Worm (Caenorhabditis elegans): Measurements from ENCODE around the gene cash-1.

DNA sequence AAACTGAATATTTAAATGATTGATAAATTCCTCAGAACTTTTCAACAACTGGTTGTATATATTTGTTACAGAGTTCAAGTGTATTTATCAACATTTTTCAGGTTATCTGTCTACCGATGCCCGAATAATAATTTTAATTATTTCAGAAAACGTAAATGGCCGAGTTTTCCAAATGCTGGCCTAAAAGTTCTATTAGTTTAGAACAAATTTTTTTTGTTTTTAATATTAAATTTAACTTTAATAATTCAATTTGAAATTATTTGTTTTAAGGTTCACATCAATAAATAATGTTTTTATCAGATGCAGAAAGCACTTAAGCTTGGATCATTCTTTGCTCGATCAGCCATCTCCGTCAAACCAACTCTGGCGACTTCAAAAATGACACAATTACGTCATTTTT is 47.7 kb upstream of the cash-1 start, which contains the start of gene trx-2:
- TF ChIP-seq nfya-1 (tag; optimal IDR thresholded peaks at IDR 0.05; ENCODE audit: insufficient read depth) (no peak), fos-1 (tag; optimal IDR thresholded peaks at IDR 0.05) (no peak)

Data from whole organism, L3 larva.